Worm (Caenorhabditis elegans) whole organism, L4/young adult: Measurements from ENCODE around the gene Y49F6C.8.

Experiments used
- W03F9.2 ChIP-seq: fragments of 150-350 bp; optimal IDR thresholded peaks from 2 replicates; lab custom pipeline; 2014; ENCODE audit warnings: missing biosample characterization, missing genetic modification characterization
- dao-5 ChIP-seq: sonication (generic microtip); optimal IDR thresholded peaks from 2 replicates; lab custom pipeline; 2016; ENCODE audit warnings: missing genotype, missing genetic modification characterization, moderate library complexity, missing compliant biosample characterization
- him-1 ChIP-seq: sonication (generic microtip); optimal IDR thresholded peaks from 2 replicates; lab custom pipeline; 2016; ENCODE audit warnings: missing genotype, missing genetic modification reagents, missing genetic modification characterization, missing compliant biosample characterization

DNA sequence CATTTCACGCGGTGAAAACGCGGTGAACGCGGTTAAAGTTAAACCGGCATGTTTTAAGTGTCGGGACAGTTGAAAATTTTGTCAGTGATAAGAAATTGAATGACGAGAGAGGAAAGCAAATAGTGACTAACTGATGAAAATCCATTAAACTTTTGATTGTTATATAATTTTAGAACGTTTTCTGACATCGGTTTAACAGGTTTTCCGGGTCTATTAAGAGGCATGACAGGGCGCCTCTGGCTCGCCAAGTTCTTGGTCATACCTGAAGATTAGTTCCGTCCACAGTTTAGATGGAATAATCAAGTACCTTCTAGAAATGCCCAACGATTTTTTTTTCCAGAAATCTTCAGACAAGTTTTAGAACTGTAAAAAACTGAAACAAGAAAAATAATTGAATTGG is 46.7 kb downstream of the Y49F6C.8 start, which contains the start of gene Y46D2A.2:
- TF ChIP-seq dao-5 (tag; lab: Kevin White, UChicago) (no peak), him-1 (tag; lab: Kevin White, UChicago) (no peak), W03F9.2 (tag; lab: Kevin White, UChicago) (no peak)
